Worm (Caenorhabditis elegans): Measurements from ENCODE around the gene F57G9.3.

Gene F57G9.3

ce11 chrII:12457275-12457674 lies 47.3 kb upstream of the F57G9.3 start, which contains the start of gene sre-38 (continued):
- TF ChIP-seq nhr-102 (tag; optimal IDR thresholded peaks at IDR 0.05) (no peak), set-16 (GFP tag; IDR thresholded peaks at IDR 0.05) (no peak), lin-15B (tag; optimal IDR thresholded peaks at IDR 0.05) (no peak), mep-1 (tag; optimal IDR thresholded peaks at IDR 0.05) (no peak), rbr-2 (tag; optimal IDR thresholded peaks at IDR 0.05) (no peak), zip-11 (GFP tag; IDR thresholded peaks at IDR 0.05) (no peak)

- TF ChIP-seq pha-4 (GFP tag; IDR thresholded peaks at IDR 0.05) = no peak
- no peak for TF ChIP-seq pha-4 (tag; optimal IDR thresholded peaks at IDR 0.05)
- no peak for TF ChIP-seq dpl-1 (GFP tag; optimal IDR thresholded peaks at IDR 0.05)
- no peak for TF ChIP-seq unc-130 (GFP tag; optimal IDR thresholded peaks at IDR 0.05)
- no peak for TF ChIP-seq aha-1 (tag)
- TF ChIP-seq spr-3 (GFP tag; optimal IDR thresholded peaks at IDR 0.05) = no peak
- no peak for TF ChIP-seq ces-1 (GFP tag; optimal IDR thresholded peaks at IDR 0.05)
- no peak for TF ChIP-seq zfp-2 (tag; optimal IDR thresholded peaks at IDR 0.05)
- TF ChIP-seq nhr-111 (GFP tag; optimal IDR thresholded peaks at IDR 0.05) = no peak
- TF ChIP-seq Y48G9A.11 (GFP tag; IDR thresholded peaks at IDR 0.05) = no peak
- no peak for TF ChIP-seq Y75B8A.6 (GFP tag; IDR thresholded peaks at IDR 0.05)
- TF ChIP-seq lin-15B (tag; optimal IDR thresholded peaks at IDR 0.05) = no peak
- no peak for TF ChIP-seq attf-4 (tag; optimal IDR thresholded peaks at IDR 0.05)
- TF ChIP-seq tag-97 (GFP tag; IDR thresholded peaks at IDR 0.05) = no peak
- TF ChIP-seq zip-2 (tag; optimal IDR thresholded peaks at IDR 0.05) = no peak
- no peak for TF ChIP-seq unc-39 (tag; optimal IDR thresholded peaks at IDR 0.05)
- no peak for TF ChIP-seq mdl-1 (tag; optimal IDR thresholded peaks at IDR 0.05)
- TF ChIP-seq lin-39 (tag; optimal IDR thresholded peaks at IDR 0.05) = no peak
- no peak for TF ChIP-seq mep-1 (tag; optimal IDR thresholded peaks at IDR 0.05)
- no peak for TF ChIP-seq mxl-2 (GFP tag; conservative IDR thresholded peaks at IDR 0.05)
- TF ChIP-seq hmg-1.1 (GFP tag; IDR thresholded peaks at IDR 0.05) = no peak
Measured at ce11 chrII:12456633-12457032, 46.6 kb upstream of the F57G9.3 start, which contains the start of gene sre-32. sre-32 (minus strand) TSS chrII:12456733.

DNA sequence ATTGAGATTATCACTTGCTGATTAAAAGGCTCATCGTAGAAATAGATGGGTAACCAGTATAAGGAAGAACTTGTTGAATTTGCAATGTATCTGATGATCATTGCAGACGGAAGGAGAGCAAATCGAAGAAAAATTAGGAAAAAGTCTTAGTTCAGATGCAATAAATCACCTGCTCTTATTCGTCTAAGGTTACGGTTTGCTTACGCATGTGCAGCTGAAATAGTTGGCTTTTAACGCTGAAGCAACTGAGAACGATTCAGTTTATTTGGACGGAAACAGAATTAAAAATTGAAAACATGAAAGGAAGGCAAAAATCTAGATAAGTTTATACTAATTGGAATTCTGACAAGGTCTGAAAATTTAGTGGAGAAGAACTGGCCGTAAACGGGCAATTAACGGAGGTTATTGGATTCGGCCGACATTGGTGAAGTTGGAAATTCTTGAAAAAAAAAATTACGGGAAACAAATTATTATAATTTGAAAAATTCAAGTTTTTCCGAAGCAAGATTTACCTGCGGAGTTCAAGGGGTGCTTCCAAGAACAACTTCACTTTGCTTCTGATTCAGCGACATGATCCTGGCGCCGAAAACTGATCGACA lies 42.8 kb upstream of the F57G9.3 start, which contains the start of the genes sre-35 and sre-33:
sre-35 (minus strand) TSS at position 101 of the 599 bp plus-strand sequence.
sre-33 (plus strand) TSS at position 549 of the 599 bp plus-strand sequence.
- TF ChIP-seq rbr-2 (tag; optimal IDR thresholded peaks at IDR 0.05) = no peak
- TF ChIP-seq lin-13 (GFP tag; optimal IDR thresholded peaks at IDR 0.05) = no peak
- TF ChIP-seq ceh-28 (tag; optimal IDR thresholded peaks at IDR 0.05) = no peak
- TF ChIP-seq hlh-11 (tag; optimal IDR thresholded peaks at IDR 0.05) = no peak
- TF ChIP-seq ceh-62 (tag; optimal IDR thresholded peaks at IDR 0.05) = no peak
- peak; percentile 81 for TF ChIP-seq aha-1 (tag)

DNA sequence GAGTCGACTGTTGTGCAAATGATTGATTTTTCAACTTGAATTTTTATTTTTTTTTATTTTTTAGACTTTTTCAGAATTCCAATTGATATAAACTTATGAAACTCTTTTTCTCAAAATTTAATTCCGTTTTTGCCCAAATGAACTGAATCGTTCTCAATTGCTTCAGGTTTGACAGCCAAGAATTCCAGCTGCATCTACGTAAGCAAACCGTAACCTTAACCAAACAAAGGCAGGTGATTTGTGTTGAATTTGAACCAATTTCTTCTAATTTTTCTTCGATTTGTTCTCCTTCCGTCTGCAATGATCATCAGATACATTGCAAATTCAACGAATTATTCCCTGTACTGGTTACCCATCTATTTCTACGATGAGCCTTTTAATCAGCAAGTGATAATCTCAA lies 39.8 kb upstream of the F57G9.3 start, which contains the start of gene sre-34:
sre-34 (plus strand) TSS at position 301 of the 400 bp plus-strand sequence.
- TF ChIP-seq ceh-32 (tag; optimal IDR thresholded peaks at IDR 0.05; ENCODE audit: poor library complexity) = no peak
- TF ChIP-seq mxl-3 (GFP tag; optimal IDR thresholded peaks at IDR 0.05) = no peak
- TF ChIP-seq mdl-1 (tag; optimal IDR thresholded peaks at IDR 0.05) = no peak
- no peak for TF ChIP-seq jun-1 (tag; optimal IDR thresholded peaks at IDR 0.05)
- TF ChIP-seq egl-27 (tag; optimal IDR thresholded peaks at IDR 0.05) = no peak
- TF ChIP-seq daf-16 (GFP tag; optimal IDR thresholded peaks at IDR 0.05) = no peak
- no peak for TF ChIP-seq daf-16 (tag; optimal IDR thresholded peaks at IDR 0.05)
- no peak for TF ChIP-seq fos-1 (tag; optimal IDR thresholded peaks at IDR 0.05)
- no peak for TF ChIP-seq mxl-2 (GFP tag; conservative IDR thresholded peaks at IDR 0.05)
- no peak for TF ChIP-seq nhr-25 (tag; optimal IDR thresholded peaks at IDR 0.05; ENCODE audit: borderline replicate concordance, insufficient read depth)
- no peak for TF ChIP-seq lim-7 (GFP tag; IDR thresholded peaks at IDR 0.05)
- no peak for TF ChIP-seq ctbp-1 (GFP tag; IDR thresholded peaks at IDR 0.05)
- no peak for TF ChIP-seq nhr-42 (GFP tag; IDR thresholded peaks at IDR 0.05)
- TF ChIP-seq nhr-111 (GFP tag; optimal IDR thresholded peaks at IDR 0.05) = no peak
- TF ChIP-seq madf-9 (GFP tag; conservative IDR thresholded peaks at IDR 0.05) = no peak
- TF ChIP-seq aha-1 (tag) = no peak
- no peak for TF ChIP-seq lin-13 (GFP tag; optimal IDR thresholded peaks at IDR 0.05)
